Worm (Caenorhabditis elegans) whole organism, young adult: ENCODE measurements around the gene ZK228.4.

Source experiments
- B0035.1 ChIP-seq: sonication (generic microtip); optimal IDR thresholded peaks from 2 replicates; lab custom pipeline; 2016; ENCODE audit warnings: missing genetic modification characterization, mild to moderate bottlenecking, missing compliant biosample characterization, missing genotype, missing genetic modification reagents
- F55B11.4 ChIP-seq: sonication (generic microtip); optimal IDR thresholded peaks from 2 replicates; lab custom pipeline; 2016; ENCODE audit warnings: missing compliant biosample characterization, missing genetic modification characterization, borderline replicate concordance; ENCODE audit not compliant: insufficient read depth
- hmg-20 ChIP-seq: fragments of 200-800 bp; sonication (Bioruptor generic); IDR thresholded peaks from 2 replicates; pipeline ENCODE4 v1.3.6; 2022; ENCODE audit warnings: missing genetic modification reagents, missing genetic modification characterization, missing compliant biosample characterization
- mel-28 ChIP-seq: sonication (generic microtip); optimal IDR thresholded peaks from 2 replicates; lab custom pipeline; 2016; ENCODE audit warnings: borderline replicate concordance, mild to moderate bottlenecking, missing genetic modification characterization, missing compliant biosample characterization
- sdz-38 ChIP-seq: sonication (generic microtip); optimal IDR thresholded peaks from 2 replicates; lab custom pipeline; 2016; ENCODE audit warnings: missing genotype, missing genetic modification characterization, missing compliant biosample characterization
- snpc-1.1 ChIP-seq: sonication (generic microtip); optimal IDR thresholded peaks from 2 replicates; lab custom pipeline; 2017; ENCODE audit warnings: missing genetic modification characterization, mild to moderate bottlenecking, missing compliant biosample characterization, antibody characterized with exemption, moderate library complexity, missing genotype, missing genetic modification reagents; ENCODE audit not compliant: insufficient read depth
- sptf-2 ChIP-seq: fragments of 200-800 bp; sonication (Bioruptor generic); optimal IDR thresholded peaks from 2 replicates; lab custom pipeline; 2018; ENCODE audit warnings: mild to moderate bottlenecking, missing genetic modification characterization, missing compliant biosample characterization
- ztf-26 ChIP-seq: sonication (generic microtip); optimal IDR thresholded peaks from 2 replicates; lab custom pipeline; 2017; ENCODE audit warnings: missing genetic modification characterization, missing compliant biosample characterization

DNA sequence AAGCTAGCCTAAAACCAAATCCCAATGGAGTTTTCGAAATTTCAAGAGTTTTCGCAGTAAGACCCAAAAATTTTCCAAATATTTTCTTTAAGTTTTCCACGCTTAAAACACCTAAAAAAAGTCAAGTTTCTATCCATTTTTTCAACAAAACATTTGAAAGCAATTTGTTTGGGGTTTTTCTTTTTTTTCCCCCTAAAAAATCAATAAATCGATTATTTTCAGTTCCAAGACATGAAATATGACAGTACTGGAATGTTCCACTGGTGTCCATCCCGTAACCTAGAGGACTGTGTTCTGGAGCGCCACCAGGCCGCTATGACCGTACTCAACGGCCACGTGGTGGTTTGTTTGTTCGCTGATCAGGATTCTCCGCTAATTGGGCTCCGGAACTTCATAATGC, 42.0 kb downstream of the ZK228.4 start:
- no peak for TF ChIP-seq B0035.1 (tag; lab: Kevin White, UChicago)
- no peak for TF ChIP-seq F55B11.4 (tag; lab: Kevin White, UChicago)
- TF ChIP-seq hmg-20 (GFP tag; lab: Robert Waterston, UW): no peak
- no peak for TF ChIP-seq ztf-26 (tag; lab: Kevin White, UChicago)
- TF ChIP-seq mel-28 (tag; lab: Kevin White, UChicago): no peak
- TF ChIP-seq sptf-2 (GFP tag; lab: Kevin White, UChicago): no peak
- no peak for TF ChIP-seq sdz-38
- no peak for TF ChIP-seq snpc-1.1 (tag; lab: Kevin White, UChicago)
